Worm (Caenorhabditis elegans) whole organism, L3 larva: Measurements from ENCODE around the gene oac-57.

Experiments used
- ZK546.5 ChIP-seq: sonication (generic microtip); optimal IDR thresholded peaks from 2 replicates; lab custom pipeline; 2017; ENCODE audit warnings: missing biosample characterization, missing genetic modification characterization
- ceh-9 ChIP-seq: sonication (generic microtip); optimal IDR thresholded peaks from 2 replicates; lab custom pipeline; 2018; ENCODE audit warnings: missing biosample characterization, missing genetic modification characterization
- egl-27 ChIP-seq: sonication (generic microtip); optimal IDR thresholded peaks from 4 replicates; lab custom pipeline; 2017; ENCODE audit warnings: missing biosample characterization, missing genetic modification reagents, missing genetic modification characterization
- elt-1 ChIP-seq: fragments of 150-350 bp; optimal IDR thresholded peaks from 2 replicates; lab custom pipeline; 2014; ENCODE audit warnings: missing biosample characterization, missing genetic modification characterization
- elt-2 ChIP-seq: sonication (generic microtip); optimal IDR thresholded peaks from 2 replicates; lab custom pipeline; 2016; ENCODE audit warnings: missing genetic modification reagents, mild to moderate bottlenecking, missing genetic modification characterization, missing compliant biosample characterization
- elt-3 ChIP-seq, 3 experiments: fragments of 150-350 bp in 1 of 3; sonication (generic microtip) in 2 of 3; optimal IDR thresholded peaks; 2 replicates in 2 of 3; 4 replicates in 1 of 3; lab custom pipeline; 2014 to 2017; ENCODE audit warnings: missing biosample characterization in 3 of 3, missing genetic modification characterization in 3 of 3
- fkh-10 ChIP-seq: sonication (generic microtip); optimal IDR thresholded peaks from 2 replicates; lab custom pipeline; 2017; ENCODE audit warnings: missing biosample characterization, missing genetic modification reagents, missing genetic modification characterization
- fkh-2 ChIP-seq: fragments of 150-350 bp; optimal IDR thresholded peaks from 2 replicates; lab custom pipeline; 2014; ENCODE audit warnings: missing biosample characterization, missing genetic modification reagents, missing genetic modification characterization
- jun-1 ChIP-seq: fragments of 150-350 bp; optimal IDR thresholded peaks from 2 replicates; lab custom pipeline; 2014; ENCODE audit warnings: missing biosample characterization, missing genetic modification reagents, missing genetic modification characterization
- lin-15B ChIP-seq: fragments of 150-350 bp; optimal IDR thresholded peaks from 2 replicates; lab custom pipeline; 2014; ENCODE audit warnings: missing biosample characterization, missing genetic modification characterization
- lin-39 ChIP-seq: fragments of 150-350 bp; optimal IDR thresholded peaks from 2 replicates; lab custom pipeline; 2018; ENCODE audit warnings: missing biosample characterization, missing genetic modification reagents, missing genetic modification characterization
- lsy-12 ChIP-seq: sonication (generic microtip); optimal IDR thresholded peaks from 2 replicates; lab custom pipeline; 2016; ENCODE audit warnings: mild to moderate bottlenecking, missing genetic modification characterization, missing compliant biosample characterization
- mml-1 ChIP-seq: fragments of 150-350 bp; sonication (generic microtip); optimal IDR thresholded peaks from 3 replicates; lab custom pipeline; 2014; ENCODE audit warnings: missing biosample characterization, missing genetic modification characterization
- nfya-1 ChIP-seq: sonication (generic microtip); optimal IDR thresholded peaks from 2 replicates; lab custom pipeline; 2017; ENCODE audit warnings: missing genetic modification characterization, mild to moderate bottlenecking, missing compliant biosample characterization, antibody characterized with exemption, moderate library complexity; ENCODE audit not compliant: insufficient read depth
- nhr-12 ChIP-seq: fragments of 150-350 bp; optimal IDR thresholded peaks from 2 replicates; lab custom pipeline; 2014; ENCODE audit warnings: missing biosample characterization, missing genetic modification characterization
- nhr-23 ChIP-seq: fragments of 150-350 bp; optimal IDR thresholded peaks from 2 replicates; lab custom pipeline; 2014; ENCODE audit warnings: missing biosample characterization, missing genetic modification reagents, missing genetic modification characterization
- nhr-237 ChIP-seq: fragments of 150-350 bp; optimal IDR thresholded peaks from 2 replicates; lab custom pipeline; 2014; ENCODE audit warnings: missing biosample characterization, missing genetic modification characterization
- nhr-25 ChIP-seq: sonication (generic microtip); optimal IDR thresholded peaks from 2 replicates; lab custom pipeline; 2017; ENCODE audit warnings: missing biosample characterization, missing genetic modification characterization
- nhr-28 ChIP-seq: fragments of 150-350 bp; optimal IDR thresholded peaks from 2 replicates; lab custom pipeline; 2014; ENCODE audit warnings: missing biosample characterization, missing genetic modification characterization
- nhr-43 ChIP-seq: sonication (generic microtip); optimal IDR thresholded peaks from 2 replicates; lab custom pipeline; 2016; ENCODE audit warnings: mild to moderate bottlenecking, missing genetic modification characterization, missing compliant biosample characterization; ENCODE audit not compliant: poor library complexity, severe bottlenecking
- nhr-76 ChIP-seq: fragments of 150-350 bp; sonication (generic microtip); optimal IDR thresholded peaks from 5 replicates; lab custom pipeline; 2014; ENCODE audit warnings: missing biosample characterization, missing genetic modification characterization
- pha-4 ChIP-seq: fragments of 150-350 bp; optimal IDR thresholded peaks from 2 replicates; lab custom pipeline; 2014; ENCODE audit warnings: missing biosample characterization, missing genetic modification reagents, missing genetic modification characterization
- sea-2 ChIP-seq: fragments of 150-350 bp; sonication (generic microtip); optimal IDR thresholded peaks from 4 replicates; lab custom pipeline; 2014; ENCODE audit warnings: missing biosample characterization, missing genetic modification reagents, missing genetic modification characterization
- snpc-4 ChIP-seq: fragments of 150-350 bp; optimal IDR thresholded peaks from 2 replicates; lab custom pipeline; 2014; ENCODE audit warnings: missing biosample characterization, missing genetic modification characterization
- zag-1 ChIP-seq: fragments of 150-350 bp; optimal IDR thresholded peaks from 2 replicates; lab custom pipeline; 2014; ENCODE audit warnings: missing biosample characterization, missing genetic modification characterization
- ztf-11 ChIP-seq: fragments of 150-350 bp; optimal IDR thresholded peaks from 2 replicates; lab custom pipeline; 2014; ENCODE audit warnings: missing biosample characterization, missing genetic modification characterization

Gene oac-57

DNA sequence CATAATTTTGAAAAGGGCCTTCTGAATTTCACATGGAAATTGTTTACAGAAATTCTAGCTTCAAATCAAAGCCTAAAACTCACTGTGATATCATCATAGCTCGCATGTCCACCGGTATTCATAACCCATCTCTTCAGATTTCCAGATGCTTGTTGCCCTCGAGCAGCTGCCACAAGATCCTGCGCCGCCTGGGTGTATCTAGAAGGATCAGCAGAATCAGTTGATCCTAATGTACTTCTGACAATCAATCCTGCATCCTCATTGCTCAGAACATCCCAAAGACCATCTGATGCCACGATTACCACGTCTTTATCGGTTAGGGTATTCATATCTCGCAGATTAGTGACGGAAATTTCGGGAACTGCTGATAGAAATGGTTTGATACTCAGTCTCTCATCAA lies 41.7 kb downstream of the oac-57 start:
- TF ChIP-seq nfya-1 (no peak), nhr-43 (no peak), nhr-23 (no peak), snpc-4 (tag; lab: Kevin White, UChicago) (no peak), fkh-10 (GFP tag; lab: Kevin White, UChicago) (no peak)

DNA sequence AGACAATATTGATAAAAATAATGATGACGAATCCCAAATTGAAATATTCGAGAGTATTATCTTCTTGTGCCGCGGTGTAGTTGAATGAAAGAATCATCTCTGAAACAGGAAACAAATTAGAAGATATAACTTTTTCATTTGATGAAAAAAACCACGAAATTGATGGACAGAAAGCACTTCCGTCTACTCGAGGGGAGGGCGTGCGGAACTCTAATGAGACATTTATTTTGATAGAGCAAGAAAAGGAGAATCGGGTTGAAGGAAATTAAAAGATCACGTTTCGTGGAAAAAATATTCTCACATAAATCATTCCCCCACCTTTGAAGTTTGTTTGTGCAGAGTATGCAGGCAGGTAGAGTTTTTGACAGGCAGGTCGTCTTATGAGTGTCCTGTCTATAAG lies 46.3 kb downstream of the oac-57 start, which contains the start of gene sre-14:
TSS of gene sre-14 (minus strand) at position 101 of the 400 bp plus-strand sequence.
- TF ChIP-seq sea-2, result no peak
- TF ChIP-seq jun-1 (tag; lab: Kevin White, UChicago), result no peak
- no peak for TF ChIP-seq ZK546.5
- TF ChIP-seq elt-3 (tag; optimal IDR thresholded peaks at IDR 0.05; lab: Kevin White, UChicago), result no peak
- TF ChIP-seq nhr-43, result no peak
- no peak for TF ChIP-seq ceh-9 (tag; lab: Kevin White, UChicago)
- no peak for TF ChIP-seq lin-39 (tag; lab: Kevin White, UChicago)
- TF ChIP-seq ztf-11, result no peak
- TF ChIP-seq elt-2 (tag; lab: Kevin White, UChicago), result no peak
- no peak for TF ChIP-seq elt-1 (tag; lab: Kevin White, UChicago)
- TF ChIP-seq nhr-237 (tag; lab: Kevin White, UChicago), result no peak
- no peak for TF ChIP-seq snpc-4 (tag; lab: Kevin White, UChicago)
- TF ChIP-seq pha-4 (tag; lab: Kevin White, UChicago), result no peak

DNA sequence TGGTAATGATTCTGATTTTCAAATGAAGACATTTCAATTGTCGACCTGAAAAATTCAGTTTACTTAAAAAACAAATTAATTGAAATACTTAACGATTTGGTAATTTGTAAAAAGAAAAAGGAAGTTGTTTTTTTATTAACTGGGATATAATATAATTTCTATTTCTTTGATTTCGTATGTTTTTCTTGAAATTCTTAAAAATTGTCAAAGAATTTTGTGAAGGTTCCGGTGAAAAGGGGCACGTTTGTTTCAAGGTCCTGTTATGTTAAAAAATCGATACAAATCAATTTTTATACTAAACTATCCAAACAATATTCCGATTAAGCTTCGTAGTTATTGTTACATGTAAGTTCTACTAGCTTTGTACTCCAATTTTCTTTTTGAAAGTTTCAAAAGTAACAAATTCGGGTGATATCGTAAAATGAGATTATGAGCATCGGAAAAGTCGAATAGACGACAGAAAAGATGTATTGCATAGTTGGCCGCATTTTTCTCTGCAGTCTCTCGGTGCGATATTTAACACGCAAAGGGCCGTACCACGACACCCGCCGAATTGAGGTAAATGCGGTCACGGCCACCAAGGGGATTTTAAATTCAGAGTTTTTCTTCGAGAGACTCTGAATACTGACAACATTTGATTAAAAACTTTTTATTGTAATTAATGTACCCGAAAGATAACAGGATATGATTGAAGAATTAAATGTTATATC lies 48.3 kb downstream of the oac-57 start, which contains the start of gene Y39C12A.9:
TSS of gene Y39C12A.9 (minus strand) at position 51 of the 710 bp plus-strand sequence.
- TF ChIP-seq nhr-28 (no peak), lsy-12 (tag; lab: Kevin White, UChicago) (no peak), nfya-1 (peak; percentile 34), fkh-2 (no peak), zag-1 (tag; lab: Kevin White, UChicago) (no peak), nhr-12 (tag; lab: Kevin White, UChicago) (no peak), mml-1 (no peak), ceh-9 (tag; lab: Kevin White, UChicago) (no peak), nhr-76 (tag; lab: Kevin White, UChicago) (no peak), nhr-25 (tag; lab: Kevin White, UChicago) (no peak), egl-27 (tag; lab: Kevin White, UChicago) (no peak), ztf-11 (no peak), lin-15B (tag; lab: Kevin White, UChicago) (peak; percentile 42), lin-39 (tag; lab: Kevin White, UChicago) (peak; percentile 26)
